Worm (Caenorhabditis elegans): Measurements from ENCODE around the gene F08D12.2.

F08D12.2 gene

DNA sequence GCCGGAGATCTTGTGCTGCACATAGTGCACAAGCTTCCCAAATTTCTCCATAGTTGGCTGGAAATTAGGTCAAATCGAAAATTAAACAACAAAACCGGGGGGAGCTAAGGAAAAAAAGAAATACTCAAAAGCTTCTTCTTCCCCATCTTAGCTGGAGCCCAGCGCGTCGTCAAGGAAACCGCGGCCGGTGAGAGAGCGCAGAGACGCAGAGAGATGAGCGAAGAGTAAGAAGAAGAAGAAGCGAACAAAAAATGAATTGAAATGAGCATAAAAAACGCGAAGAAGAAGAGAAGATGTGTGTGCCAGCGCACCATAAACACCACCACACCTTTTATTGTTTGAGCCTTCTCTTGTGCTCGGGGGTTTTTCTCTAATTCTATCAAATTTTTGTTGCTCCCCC, 46.3 kb upstream of the F08D12.2 start, which contains the start of gene wdr-31:
Gene wdr-31 (minus strand): TSS at position 101 of the 400 bp plus-strand sequence.
- TF ChIP-seq nhr-237 (tag; optimal IDR thresholded peaks at IDR 0.05) (no peak), pha-4 (GFP tag; IDR thresholded peaks at IDR 0.05) (no peak), pha-4 (tag; optimal IDR thresholded peaks at IDR 0.05) (no peak), tra-1 (GFP tag; IDR thresholded peaks at IDR 0.05) (no peak), unc-130 (GFP tag; optimal IDR thresholded peaks at IDR 0.05) (no peak), dmd-6 (GFP tag; IDR thresholded peaks at IDR 0.05) (no peak), rbr-2 (tag; optimal IDR thresholded peaks at IDR 0.05) (no peak), cey-2 (tag; optimal IDR thresholded peaks at IDR 0.05; ENCODE audit: borderline replicate concordance, insufficient read depth) (no peak), mdt-29 (GFP tag; IDR thresholded peaks at IDR 0.05) (no peak), nhr-42 (GFP tag; IDR thresholded peaks at IDR 0.05) (no peak), Y75B8A.6 (GFP tag; IDR thresholded peaks at IDR 0.05) (no peak), lsy-2 (tag; optimal IDR thresholded peaks at IDR 0.05) (no peak), lin-29 (GFP tag; IDR thresholded peaks at IDR 0.05) (no peak), lin-13 (GFP tag; optimal IDR thresholded peaks at IDR 0.05) (no peak), D1046.2 (GFP tag; IDR thresholded peaks at IDR 0.05) (no peak), daf-19 (GFP tag; conservative IDR thresholded peaks at IDR 0.05) (no peak), ZK337.2 (GFP tag; IDR thresholded peaks at IDR 0.05) (no peak), Y5F2A.4 (GFP tag; optimal IDR thresholded peaks at IDR 0.05) (no peak), mdl-1 (tag; optimal IDR thresholded peaks at IDR 0.05) (no peak), ceh-62 (tag; optimal IDR thresholded peaks at IDR 0.05) (no peak), ztf-11 (tag; optimal IDR thresholded peaks at IDR 0.05) (no peak)

DNA sequence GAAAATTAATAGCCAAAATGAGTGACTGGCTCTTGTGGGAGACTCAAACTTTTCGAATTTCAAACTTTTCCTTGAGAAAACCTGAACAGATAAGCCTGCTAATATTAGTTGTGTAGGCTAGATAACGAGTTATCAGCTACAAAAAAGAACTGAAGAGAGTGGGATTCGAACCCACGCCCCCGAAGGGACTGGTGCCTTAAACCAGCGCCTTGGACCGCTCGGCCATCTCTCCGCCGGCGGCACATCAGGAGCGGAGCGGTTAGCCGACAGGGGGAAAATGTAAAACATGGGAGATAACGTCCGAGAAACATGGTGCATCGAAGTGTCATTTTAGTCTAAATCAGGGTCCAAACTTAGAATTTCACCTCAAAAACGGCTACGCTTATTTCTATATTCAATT, 45.8 kb upstream of the F08D12.2 start:
- TF ChIP-seq nhr-48 (tag; optimal IDR thresholded peaks at IDR 0.05) (no peak), unc-130 (GFP tag; optimal IDR thresholded peaks at IDR 0.05) (no peak), ceh-20 (GFP tag; IDR thresholded peaks at IDR 0.05) (peak; percentile 11; the same call in 1 of the 2 replicates), dmd-9 (GFP tag; IDR thresholded peaks at IDR 0.05) (peak; percentile 44; the same call in 1 of the 2 replicates), F10B5.3 (tag; optimal IDR thresholded peaks at IDR 0.05) (no peak), php-3 (GFP tag; IDR thresholded peaks at IDR 0.05) (no peak), zip-2 (tag; optimal IDR thresholded peaks at IDR 0.05) (no peak), mxl-2 (GFP tag; conservative IDR thresholded peaks at IDR 0.05) (no peak), Y48G9A.11 (GFP tag; IDR thresholded peaks at IDR 0.05) (peak; percentile 66), nhr-41 (GFP tag; IDR thresholded peaks at IDR 0.05) (0 out of 2 replicates have a peak, but pooled peaks have one; percentile 31), egl-43 (GFP tag; IDR thresholded peaks at IDR 0.05) (peak; percentile 82), hmg-1.1 (GFP tag; IDR thresholded peaks at IDR 0.05) (no peak), nhr-42 (GFP tag; IDR thresholded peaks at IDR 0.05) (no peak), daf-16 (GFP tag; optimal IDR thresholded peaks at IDR 0.05) (no peak), daf-16 (tag; optimal IDR thresholded peaks at IDR 0.05) (peak; percentile 13), lin-1 (GFP tag; IDR thresholded peaks at IDR 0.05) (no peak), rbr-2 (tag; optimal IDR thresholded peaks at IDR 0.05) (no peak), sdz-12 (GFP tag; optimal IDR thresholded peaks at IDR 0.05) (no peak), aly-2 (tag; optimal IDR thresholded peaks at IDR 0.05) (no peak), ces-1 (GFP tag; optimal IDR thresholded peaks at IDR 0.05) (no peak), vab-7 (GFP tag; IDR thresholded peaks at IDR 0.05) (peak; percentile 45; the same call in 1 of the 2 replicates), dpl-1 (GFP tag; optimal IDR thresholded peaks at IDR 0.05) (no peak), lim-7 (GFP tag; IDR thresholded peaks at IDR 0.05) (peak; percentile 67; the same call in 1 of the 2 replicates), zfp-3 (GFP tag; conservative IDR thresholded peaks at IDR 0.05) (no peak), tra-1 (GFP tag; IDR thresholded peaks at IDR 0.05) (0 out of 2 replicates have a peak, but pooled peaks have one; percentile 44), nhr-25 (tag; optimal IDR thresholded peaks at IDR 0.05; ENCODE audit: borderline replicate concordance, insufficient read depth) (no peak), lir-3 (tag; optimal IDR thresholded peaks at IDR 0.05) (no peak), set-16 (GFP tag; IDR thresholded peaks at IDR 0.05) (peak; percentile 79), nhr-77 (tag; optimal IDR thresholded peaks at IDR 0.05) (no peak), hlh-11 (tag; optimal IDR thresholded peaks at IDR 0.05) (no peak), spr-1 (tag; optimal IDR thresholded peaks at IDR 0.05) (peak; percentile 6), lin-39 (tag; optimal IDR thresholded peaks at IDR 0.05) (no peak), dmd-8 (GFP tag; IDR thresholded peaks at IDR 0.05) (0 out of 2 replicates have a peak, but pooled peaks have one; percentile 42), snpc-4 (tag; optimal IDR thresholded peaks at IDR 0.05) (no peak)

All from whole organism, L4 larva.